Worm (Caenorhabditis elegans): Measurements from ENCODE around the gene srx-101.

The srx-101 gene

DNA sequence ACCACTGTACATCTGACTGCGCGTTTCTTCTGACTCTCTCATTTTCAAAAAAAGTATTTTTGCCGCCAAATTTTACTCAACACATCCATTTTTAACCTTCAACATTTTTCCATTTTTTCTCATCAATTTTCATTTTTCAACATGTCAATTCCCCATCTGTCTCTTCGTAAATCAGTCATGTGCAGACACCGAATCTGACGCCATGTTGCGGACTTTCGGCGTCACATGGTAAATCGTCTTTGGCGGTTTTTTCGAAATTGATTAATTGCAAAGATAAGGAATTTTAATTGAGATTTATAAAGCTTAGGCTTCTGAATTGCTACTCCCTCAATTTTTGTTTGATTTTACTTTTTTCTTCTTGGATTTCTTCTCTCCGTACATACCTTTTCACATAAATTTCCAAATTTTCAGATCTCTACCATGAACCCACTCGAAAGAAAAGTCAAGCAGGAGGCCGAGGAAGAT lies 7.7 kb downstream of the srx-101 start, which contains the start of gene F19B10.1:
Gene F19B10.1 (plus strand): TSS at position 415 of the 465 bp plus-strand sequence.
- TF ChIP-seq ztf-29 (GFP tag; IDR thresholded peaks at IDR 0.05) (no peak), ref-1 (GFP tag; conservative IDR thresholded peaks at IDR 0.05) (no peak), flt-1 (GFP tag; IDR thresholded peaks at IDR 0.05) (no peak), med-1 (GFP tag; optimal IDR thresholded peaks at IDR 0.05; ENCODE audit: insufficient read depth) (no peak)

ce11 chrII:3681365-3682083 lies 9.0 kb downstream of the srx-101 start, which contains the start of gene F19B10.10:
Gene F19B10.10 (minus strand): TSS chrII:3681415.
- TF ChIP-seq cog-1 (tag; optimal IDR thresholded peaks at IDR 0.05) (no peak), flt-1 (GFP tag; IDR thresholded peaks at IDR 0.05) (no peak), T22C8.4 (GFP tag; IDR thresholded peaks at IDR 0.05) (no peak), med-1 (GFP tag; optimal IDR thresholded peaks at IDR 0.05; ENCODE audit: insufficient read depth) (no peak), tab-1 (GFP tag; IDR thresholded peaks at IDR 0.05) (no peak), klf-2 (GFP tag; conservative IDR thresholded peaks at IDR 0.05) (no peak), ztf-23 (GFP tag; IDR thresholded peaks at IDR 0.05) (no peak), ref-1 (GFP tag; conservative IDR thresholded peaks at IDR 0.05) (no peak), ztf-29 (GFP tag; IDR thresholded peaks at IDR 0.05) (no peak)

DNA sequence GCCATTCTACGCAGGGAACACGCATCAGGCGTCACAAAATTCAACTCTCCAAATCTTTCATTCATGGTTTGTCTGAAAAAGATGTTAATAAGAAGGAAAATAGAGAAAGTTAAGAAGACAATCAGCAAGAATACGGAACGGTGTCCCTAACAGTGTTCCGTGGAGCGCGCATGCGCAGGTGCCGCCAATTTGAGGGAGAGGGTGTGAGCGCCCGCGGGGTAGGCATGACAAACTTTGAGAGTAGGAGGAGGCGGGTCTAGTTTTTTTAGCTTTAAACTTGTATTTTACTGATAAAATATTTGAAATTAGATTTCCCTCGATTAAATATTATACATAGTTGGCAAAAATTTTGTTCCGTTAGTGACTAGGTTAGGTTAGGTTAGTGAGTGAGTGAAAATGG lies 10.2 kb downstream of the srx-101 start:
- TF ChIP-seq ztf-29 (GFP tag; IDR thresholded peaks at IDR 0.05) (no peak), flt-1 (GFP tag; IDR thresholded peaks at IDR 0.05) (no peak), ztf-23 (GFP tag; IDR thresholded peaks at IDR 0.05) (no peak), med-1 (GFP tag; optimal IDR thresholded peaks at IDR 0.05; ENCODE audit: insufficient read depth) (no peak), T22C8.4 (GFP tag; IDR thresholded peaks at IDR 0.05) (no peak), cog-1 (tag; optimal IDR thresholded peaks at IDR 0.05) (no peak), tab-1 (GFP tag; IDR thresholded peaks at IDR 0.05) (no peak)

DNA sequence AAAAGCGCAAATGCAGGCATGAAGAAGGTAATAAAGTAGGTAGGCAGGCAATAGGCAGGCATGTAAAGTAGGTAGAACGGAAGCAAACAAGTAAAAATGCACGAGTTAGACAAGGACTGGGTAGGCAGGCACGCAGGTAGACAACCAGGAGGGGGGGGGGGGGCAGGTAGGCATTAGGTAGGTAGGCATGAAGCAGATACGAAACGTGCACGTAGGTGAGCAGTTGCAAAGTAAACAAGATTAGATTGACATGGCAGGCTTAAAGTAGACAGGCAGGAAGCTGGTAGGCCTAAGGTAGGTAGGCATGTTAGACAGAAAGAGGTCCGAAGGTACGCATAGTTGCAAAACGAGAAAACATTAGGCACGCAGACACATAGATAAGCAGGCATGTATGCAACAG lies 11.6 kb downstream of the srx-101 start:
- TF ChIP-seq tab-1 (GFP tag; IDR thresholded peaks at IDR 0.05) (no peak), cog-1 (tag; optimal IDR thresholded peaks at IDR 0.05) (no peak), med-1 (GFP tag; optimal IDR thresholded peaks at IDR 0.05; ENCODE audit: insufficient read depth) (no peak), flt-1 (GFP tag; IDR thresholded peaks at IDR 0.05) (no peak), ztf-29 (GFP tag; IDR thresholded peaks at IDR 0.05) (no peak), ref-1 (GFP tag; conservative IDR thresholded peaks at IDR 0.05) (no peak), T22C8.4 (GFP tag; IDR thresholded peaks at IDR 0.05) (no peak), ztf-23 (GFP tag; IDR thresholded peaks at IDR 0.05) (no peak), klf-2 (GFP tag; conservative IDR thresholded peaks at IDR 0.05) (no peak)

ce11 chrII:3675176-3675575 lies 15.4 kb downstream of the srx-101 start, which contains the start of gene F19B10.2:
Gene F19B10.2 (plus strand): TSS chrII:3675476.
- TF ChIP-seq med-1 (GFP tag; optimal IDR thresholded peaks at IDR 0.05; ENCODE audit: insufficient read depth) (no peak), ref-1 (GFP tag; conservative IDR thresholded peaks at IDR 0.05) (no peak), klf-2 (GFP tag; conservative IDR thresholded peaks at IDR 0.05) (no peak), ztf-23 (GFP tag; IDR thresholded peaks at IDR 0.05) (no peak), tab-1 (GFP tag; IDR thresholded peaks at IDR 0.05) (no peak), T22C8.4 (GFP tag; IDR thresholded peaks at IDR 0.05) (no peak), ztf-29 (GFP tag; IDR thresholded peaks at IDR 0.05) (no peak), flt-1 (GFP tag; IDR thresholded peaks at IDR 0.05) (no peak)

DNA sequence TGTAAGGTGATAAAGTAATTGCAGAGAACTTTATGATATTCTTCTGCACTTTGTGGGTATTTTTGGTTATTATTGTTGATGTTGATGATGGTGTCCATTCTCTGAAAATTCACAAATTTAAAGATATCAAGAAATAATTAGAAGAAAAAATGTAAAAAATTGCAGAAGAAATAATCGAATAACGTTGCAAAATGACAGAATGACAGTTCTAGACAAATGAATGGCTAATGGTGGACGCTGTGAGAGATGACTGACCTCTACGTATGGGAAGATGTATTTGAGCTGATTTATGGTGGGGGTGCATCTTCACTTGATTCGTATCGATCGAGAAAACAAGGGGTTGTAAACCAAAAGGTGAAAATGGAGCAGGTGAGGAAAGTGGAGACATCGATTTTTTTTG lies 17.1 kb downstream of the srx-101 start, which contains the start of gene sea-1:
Gene sea-1 (minus strand): TSS at position 101 of the 400 bp plus-strand sequence.
- TF ChIP-seq cog-1 (tag; optimal IDR thresholded peaks at IDR 0.05) (no peak), T22C8.4 (GFP tag; IDR thresholded peaks at IDR 0.05) (no peak), flt-1 (GFP tag; IDR thresholded peaks at IDR 0.05) (no peak), ztf-23 (GFP tag; IDR thresholded peaks at IDR 0.05) (no peak), ztf-29 (GFP tag; IDR thresholded peaks at IDR 0.05) (no peak), klf-2 (GFP tag; conservative IDR thresholded peaks at IDR 0.05) (no peak), tab-1 (GFP tag; IDR thresholded peaks at IDR 0.05) (no peak), ref-1 (GFP tag; conservative IDR thresholded peaks at IDR 0.05) (no peak), med-1 (GFP tag; optimal IDR thresholded peaks at IDR 0.05; ENCODE audit: insufficient read depth) (no peak)

ce11 chrII:3670956-3671355 lies 19.6 kb downstream of the srx-101 start, which contains the start of gene srx-98:
Gene srx-98 (minus strand): TSS chrII:3671056.
- TF ChIP-seq ztf-29 (GFP tag; IDR thresholded peaks at IDR 0.05) (no peak), ztf-23 (GFP tag; IDR thresholded peaks at IDR 0.05) (no peak), klf-2 (GFP tag; conservative IDR thresholded peaks at IDR 0.05) (no peak), ref-1 (GFP tag; conservative IDR thresholded peaks at IDR 0.05) (no peak), tab-1 (GFP tag; IDR thresholded peaks at IDR 0.05) (no peak), med-1 (GFP tag; optimal IDR thresholded peaks at IDR 0.05; ENCODE audit: insufficient read depth) (no peak), flt-1 (GFP tag; IDR thresholded peaks at IDR 0.05) (no peak), T22C8.4 (GFP tag; IDR thresholded peaks at IDR 0.05) (no peak), cog-1 (tag; optimal IDR thresholded peaks at IDR 0.05) (no peak)

DNA sequence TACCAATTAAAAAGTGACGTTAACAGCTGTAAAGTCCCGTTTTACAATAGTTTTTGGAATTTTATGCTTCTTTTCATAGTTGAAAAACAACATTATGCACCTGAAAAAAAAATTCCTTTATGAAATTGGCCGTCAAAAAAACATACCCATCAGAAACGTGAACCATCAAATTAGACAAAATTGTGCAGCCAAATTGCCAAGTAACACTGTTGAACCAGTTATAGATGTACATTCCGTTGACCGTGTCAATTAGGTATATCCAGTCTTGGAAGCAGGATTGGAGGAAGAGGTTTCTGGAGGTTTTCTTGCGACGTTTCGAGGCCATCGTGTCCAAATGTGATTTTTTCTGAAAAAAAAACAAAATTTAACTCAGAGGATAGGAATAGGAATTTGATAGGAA lies 21.2 kb downstream of the srx-101 start, which contains the start of gene srx-97:
Gene srx-97 (minus strand): TSS at position 101 of the 400 bp plus-strand sequence.
- TF ChIP-seq T22C8.4 (GFP tag; IDR thresholded peaks at IDR 0.05): no peak
- TF ChIP-seq klf-2 (GFP tag; conservative IDR thresholded peaks at IDR 0.05): no peak
- TF ChIP-seq ref-1 (GFP tag; conservative IDR thresholded peaks at IDR 0.05): no peak
- TF ChIP-seq tab-1 (GFP tag; IDR thresholded peaks at IDR 0.05): no peak
- no peak for TF ChIP-seq ztf-29 (GFP tag; IDR thresholded peaks at IDR 0.05)
- no peak for TF ChIP-seq cog-1 (tag; optimal IDR thresholded peaks at IDR 0.05)
- no peak for TF ChIP-seq flt-1 (GFP tag; IDR thresholded peaks at IDR 0.05)
- no peak for TF ChIP-seq ztf-23 (GFP tag; IDR thresholded peaks at IDR 0.05)
- no peak for TF ChIP-seq med-1 (GFP tag; optimal IDR thresholded peaks at IDR 0.05; ENCODE audit: insufficient read depth)

- TF ChIP-seq ztf-29 (GFP tag; IDR thresholded peaks at IDR 0.05): no peak
- TF ChIP-seq ref-1 (GFP tag; conservative IDR thresholded peaks at IDR 0.05): no peak
- TF ChIP-seq tab-1 (GFP tag; IDR thresholded peaks at IDR 0.05): no peak
- no peak for TF ChIP-seq med-1 (GFP tag; optimal IDR thresholded peaks at IDR 0.05; ENCODE audit: insufficient read depth)
- no peak for TF ChIP-seq T22C8.4 (GFP tag; IDR thresholded peaks at IDR 0.05)
- no peak for TF ChIP-seq ztf-23 (GFP tag; IDR thresholded peaks at IDR 0.05)
- TF ChIP-seq klf-2 (GFP tag; conservative IDR thresholded peaks at IDR 0.05): no peak
- TF ChIP-seq flt-1 (GFP tag; IDR thresholded peaks at IDR 0.05): no peak
- no peak for TF ChIP-seq cog-1 (tag; optimal IDR thresholded peaks at IDR 0.05)
Observed at ce11 chrII:3665181-3665580, 25.4 kb downstream of the srx-101 start.
